Worm (Caenorhabditis elegans) whole organism, late embryonic: ENCODE data around the gene AH10.2.
A peak's percentile ranks its signal among the peaks of the same experiment; 100 is the strongest.

ENCODE experiments used
- C08G9.2 ChIP-seq: sonication (generic microtip); optimal IDR thresholded peaks from 2 replicates; lab custom pipeline; 2016; ENCODE audit warnings: mild to moderate bottlenecking, missing genetic modification characterization, moderate library complexity, missing compliant biosample characterization
- F13H6.1 ChIP-seq: sonication (generic microtip); optimal IDR thresholded peaks from 2 replicates; lab custom pipeline; 2016; ENCODE audit warnings: missing genetic modification characterization, missing compliant biosample characterization
- K02D7.2 ChIP-seq: sonication (generic microtip); optimal IDR thresholded peaks from 2 replicates; lab custom pipeline; 2017; ENCODE audit warnings: mild to moderate bottlenecking, missing genetic modification characterization, missing compliant biosample characterization
- Y22D7AL.16 ChIP-seq: sonication (generic microtip); optimal IDR thresholded peaks from 2 replicates; lab custom pipeline; 2016; ENCODE audit warnings: missing genetic modification characterization, missing compliant biosample characterization
- ceh-19 ChIP-seq: fragments of 200-800 bp; sonication (Bioruptor generic); optimal IDR thresholded peaks from 2 replicates; lab custom pipeline; 2018; ENCODE audit warnings: mild to moderate bottlenecking, missing genetic modification characterization, missing compliant biosample characterization
- ceh-22 ChIP-seq: sonication (generic microtip); optimal IDR thresholded peaks from 2 replicates; lab custom pipeline; 2017; ENCODE audit warnings: missing biosample characterization, missing genetic modification characterization
- ceh-24 ChIP-seq: sonication (generic microtip); optimal IDR thresholded peaks from 2 replicates; lab custom pipeline; 2016; ENCODE audit warnings: mild to moderate bottlenecking, missing genetic modification characterization, missing compliant biosample characterization
- ceh-30 ChIP-seq: fragments of 150-350 bp; optimal IDR thresholded peaks from 2 replicates; lab custom pipeline; 2014; ENCODE audit warnings: missing biosample characterization, missing genetic modification characterization
- ceh-31 ChIP-seq: sonication (generic microtip); optimal IDR thresholded peaks from 2 replicates; lab custom pipeline; 2016; ENCODE audit warnings: missing genetic modification characterization, missing compliant biosample characterization
- ceh-34 ChIP-seq: sonication (generic microtip); optimal IDR thresholded peaks from 2 replicates; lab custom pipeline; 2016; ENCODE audit warnings: mild to moderate bottlenecking, missing genetic modification characterization, missing compliant biosample characterization
- ceh-45 ChIP-seq: fragments of 200-800 bp; sonication (Bioruptor generic); IDR thresholded peaks from 2 replicates; pipeline ENCODE4 v1.3.6; 2022; ENCODE audit warnings: missing genetic modification reagents, missing genetic modification characterization, missing compliant biosample characterization
- ceh-48 ChIP-seq: sonication (generic microtip); optimal IDR thresholded peaks from 2 replicates; lab custom pipeline; 2016; ENCODE audit warnings: missing genetic modification characterization, inconsistent platforms, missing compliant biosample characterization
- ceh-6 ChIP-seq: fragments of 200-800 bp; sonication (Bioruptor generic); optimal IDR thresholded peaks from 2 replicates; lab custom pipeline; 2018; ENCODE audit warnings: mild to moderate bottlenecking, missing genetic modification characterization, missing compliant biosample characterization
- dmd-4 ChIP-seq: sonication (generic microtip); optimal IDR thresholded peaks from 2 replicates; lab custom pipeline; 2016; ENCODE audit warnings: borderline replicate concordance, missing genetic modification characterization, missing compliant biosample characterization
- eyg-1 ChIP-seq: sonication (generic microtip); optimal IDR thresholded peaks from 2 replicates; lab custom pipeline; 2016; ENCODE audit warnings: missing genotype, missing genetic modification characterization, missing compliant biosample characterization
- fax-1 ChIP-seq: sonication (generic microtip); optimal IDR thresholded peaks from 2 replicates; lab custom pipeline; 2016; ENCODE audit warnings: missing genotype, missing genetic modification characterization, missing compliant biosample characterization
- gmeb-2 ChIP-seq: sonication (generic microtip); optimal IDR thresholded peaks from 2 replicates; lab custom pipeline; 2016; ENCODE audit warnings: missing genetic modification characterization, inconsistent platforms, missing compliant biosample characterization
- hlh-13 ChIP-seq: fragments of 200-800 bp; sonication (Bioruptor generic); optimal IDR thresholded peaks from 2 replicates; lab custom pipeline; 2018; ENCODE audit warnings: mild to moderate bottlenecking, missing genetic modification characterization, missing compliant biosample characterization
- hlh-15 ChIP-seq: sonication (generic microtip); optimal IDR thresholded peaks from 2 replicates; lab custom pipeline; 2016; ENCODE audit warnings: missing genetic modification characterization, missing compliant biosample characterization
- hlh-30 ChIP-seq: sonication (generic microtip); optimal IDR thresholded peaks from 2 replicates; lab custom pipeline; 2017; ENCODE audit warnings: antibody characterized with exemption, missing genetic modification characterization, missing compliant biosample characterization; ENCODE audit not compliant: insufficient read depth
- hlh-6 ChIP-seq: sonication (generic microtip); optimal IDR thresholded peaks from 2 replicates; lab custom pipeline; 2016; ENCODE audit warnings: missing genotype, missing genetic modification characterization, missing compliant biosample characterization
- lim-6 ChIP-seq: sonication (generic microtip); optimal IDR thresholded peaks from 2 replicates; lab custom pipeline; 2016; ENCODE audit warnings: missing genetic modification characterization, missing compliant biosample characterization
- lin-11 ChIP-seq: fragments of 200-800 bp; sonication (Bioruptor generic); optimal IDR thresholded peaks from 2 replicates; lab custom pipeline; 2018; ENCODE audit warnings: mild to moderate bottlenecking, missing genetic modification characterization, missing compliant biosample characterization
- mec-3 ChIP-seq: sonication (generic microtip); optimal IDR thresholded peaks from 2 replicates; lab custom pipeline; 2016; ENCODE audit warnings: borderline replicate concordance, missing genetic modification characterization, missing compliant biosample characterization
- nfya-1 ChIP-seq: sonication (generic microtip); optimal IDR thresholded peaks from 2 replicates; lab custom pipeline; 2017; ENCODE audit warnings: missing genetic modification characterization, mild to moderate bottlenecking, missing compliant biosample characterization, antibody characterized with exemption, moderate library complexity
- nhr-232 ChIP-seq: sonication (generic microtip); optimal IDR thresholded peaks from 2 replicates; lab custom pipeline; 2016; ENCODE audit warnings: missing genetic modification characterization, missing compliant biosample characterization
- odd-2 ChIP-seq: sonication (generic microtip); optimal IDR thresholded peaks from 2 replicates; lab custom pipeline; 2017; ENCODE audit warnings: antibody characterized with exemption, mild to moderate bottlenecking, missing genetic modification characterization, missing compliant biosample characterization
- pat-9 ChIP-seq: fragments of 200-800 bp; sonication (Bioruptor generic); optimal IDR thresholded peaks from 2 replicates; lab custom pipeline; 2018; ENCODE audit warnings: mild to moderate bottlenecking, missing genetic modification characterization, moderate library complexity, missing compliant biosample characterization
- pax-1 ChIP-seq: fragments of 150-350 bp; optimal IDR thresholded peaks from 2 replicates; lab custom pipeline; 2014; ENCODE audit warnings: missing biosample characterization, missing genetic modification characterization
- pha-2 ChIP-seq: sonication (generic microtip); optimal IDR thresholded peaks from 2 replicates; lab custom pipeline; 2017; ENCODE audit warnings: mild to moderate bottlenecking, missing genetic modification characterization, missing compliant biosample characterization
- pqm-1 ChIP-seq: sonication (generic microtip); optimal IDR thresholded peaks from 2 replicates; lab custom pipeline; 2016; ENCODE audit warnings: missing genetic modification characterization, missing compliant biosample characterization
- pros-1 ChIP-seq: fragments of 150-350 bp; optimal IDR thresholded peaks from 2 replicates; lab custom pipeline; 2014; ENCODE audit warnings: missing biosample characterization, missing genetic modification reagents, missing genetic modification characterization
- ref-2 ChIP-seq: sonication (generic microtip); optimal IDR thresholded peaks from 2 replicates; lab custom pipeline; 2016; ENCODE audit warnings: missing genetic modification characterization, missing compliant biosample characterization
- syd-9 ChIP-seq: sonication (generic microtip); optimal IDR thresholded peaks from 2 replicates; lab custom pipeline; 2016; ENCODE audit warnings: mild to moderate bottlenecking, missing genetic modification characterization, moderate library complexity, missing compliant biosample characterization
- tbx-2 ChIP-seq: sonication (generic microtip); optimal IDR thresholded peaks from 2 replicates; lab custom pipeline; 2016; ENCODE audit warnings: missing genetic modification characterization, missing compliant biosample characterization
- ttx-3 ChIP-seq: sonication (generic microtip); optimal IDR thresholded peaks from 2 replicates; lab custom pipeline; 2016; ENCODE audit warnings: missing genetic modification reagents, missing genetic modification characterization, missing compliant biosample characterization
- unc-42 ChIP-seq: sonication (generic microtip); optimal IDR thresholded peaks from 2 replicates; lab custom pipeline; 2016; ENCODE audit warnings: missing genotype, missing genetic modification characterization, missing compliant biosample characterization
- unc-55 ChIP-seq: sonication (generic microtip); optimal IDR thresholded peaks from 2 replicates; lab custom pipeline; 2017; ENCODE audit warnings: missing biosample characterization, missing genetic modification reagents, missing genetic modification characterization
- unc-86 ChIP-seq: sonication (generic microtip); optimal IDR thresholded peaks from 2 replicates; lab custom pipeline; 2016; ENCODE audit warnings: missing genetic modification characterization, missing compliant biosample characterization
- ztf-16 ChIP-seq: sonication (generic microtip); optimal IDR thresholded peaks from 2 replicates; lab custom pipeline; 2017; ENCODE audit warnings: missing genetic modification characterization, missing compliant biosample characterization

AH10.2 gene

ce11 chrV:14126341-14126924, 30.1 kb upstream of the AH10.2 start:
- no peak for TF ChIP-seq eyg-1 (tag; lab: Kevin White, UChicago)
- TF ChIP-seq hlh-30: no peak
- TF ChIP-seq ceh-45: no peak
- TF ChIP-seq hlh-6 (tag; lab: Kevin White, UChicago): peak; percentile 9
- peak; percentile 77 for TF ChIP-seq unc-42 (tag; lab: Kevin White, UChicago)
- TF ChIP-seq unc-86 (tag; lab: Kevin White, UChicago): no peak

- TF ChIP-seq pax-1 (no peak), unc-42 (tag; lab: Kevin White, UChicago) (peak; percentile 69)
Observed at ce11 chrV:14127834-14128233, 28.7 kb upstream of the AH10.2 start.

- no peak for TF ChIP-seq unc-42 (tag; lab: Kevin White, UChicago)
- no peak for TF ChIP-seq odd-2
- no peak for TF ChIP-seq C08G9.2
- no peak for TF ChIP-seq ceh-31 (tag; lab: Kevin White, UChicago)
- no peak for TF ChIP-seq F13H6.1 (tag; lab: Kevin White, UChicago)
- TF ChIP-seq ceh-48 (tag; lab: Kevin White, UChicago): no peak
- no peak for TF ChIP-seq ceh-24 (tag; lab: Kevin White, UChicago)
- no peak for TF ChIP-seq fax-1 (tag; lab: Kevin White, UChicago)
- no peak for TF ChIP-seq syd-9 (tag; lab: Kevin White, UChicago)
- TF ChIP-seq ttx-3 (tag; lab: Kevin White, UChicago): no peak
- no peak for TF ChIP-seq ref-2 (tag; lab: Kevin White, UChicago)
- TF ChIP-seq pat-9 (tag; lab: Kevin White, UChicago): no peak
- no peak for TF ChIP-seq lin-11 (tag; lab: Kevin White, UChicago)
- TF ChIP-seq pax-1: no peak
- TF ChIP-seq dmd-4: no peak
- no peak for TF ChIP-seq gmeb-2 (tag; lab: Kevin White, UChicago)
Observed at ce11 chrV:14128858-14129257, 27.7 kb upstream of the AH10.2 start.

- TF ChIP-seq hlh-15 (no peak), hlh-13 (GFP tag; lab: Kevin White, UChicago) (no peak), ttx-3 (tag; lab: Kevin White, UChicago) (peak; percentile 11), unc-42 (tag; lab: Kevin White, UChicago) (peak; percentile 72), lin-11 (tag; lab: Kevin White, UChicago) (no peak), ceh-30 (tag; lab: Kevin White, UChicago) (no peak), ceh-19 (GFP tag; lab: Kevin White, UChicago) (no peak), ztf-16 (tag; lab: Kevin White, UChicago) (no peak), nhr-232 (tag; lab: Kevin White, UChicago) (no peak), K02D7.2 (tag; lab: Kevin White, UChicago) (no peak)
Observed at ce11 chrV:14130226-14130625, 26.3 kb upstream of the AH10.2 start.

- TF ChIP-seq hlh-30 (no peak), tbx-2 (peak; percentile 10), gmeb-2 (tag; lab: Kevin White, UChicago) (no peak), ceh-48 (tag; lab: Kevin White, UChicago) (peak; percentile 38), unc-42 (tag; lab: Kevin White, UChicago) (no peak), ceh-24 (tag; lab: Kevin White, UChicago) (no peak), mec-3 (tag; lab: Kevin White, UChicago) (no peak), hlh-15 (no peak), pha-2 (tag; lab: Kevin White, UChicago) (no peak), C08G9.2 (peak; percentile 16), K02D7.2 (tag; lab: Kevin White, UChicago) (no peak), pros-1 (tag; lab: Kevin White, UChicago) (no peak), ref-2 (tag; lab: Kevin White, UChicago) (no peak), fax-1 (tag; lab: Kevin White, UChicago) (no peak), ceh-31 (tag; lab: Kevin White, UChicago) (no peak), unc-55 (no peak), dmd-4 (no peak), ceh-6 (GFP tag; lab: Kevin White, UChicago) (no peak), lim-6 (tag; lab: Kevin White, UChicago) (no peak), pqm-1 (tag; lab: Kevin White, UChicago) (no peak), ceh-34 (tag; lab: Kevin White, UChicago) (no peak), pat-9 (tag; lab: Kevin White, UChicago) (no peak), Y22D7AL.16 (tag; lab: Kevin White, UChicago) (no peak), ceh-22 (tag; lab: Kevin White, UChicago) (no peak), hlh-13 (GFP tag; lab: Kevin White, UChicago) (no peak), nfya-1 (tag; lab: Kevin White, UChicago) (peak; percentile 4)
Observed at ce11 chrV:14133002-14133763, 23.4 kb upstream of the AH10.2 start.
